Worm (Caenorhabditis elegans) whole organism, L4 larva: ENCODE measurements around the gene fbxb-48.

Source experiments
- F49E8.2 ChIP-seq: sonication (generic microtip); optimal IDR thresholded peaks from 2 replicates; lab custom pipeline; 2016; ENCODE audit warnings: missing compliant biosample characterization, mild to moderate bottlenecking, missing genetic modification characterization, borderline replicate concordance
- ceh-28 ChIP-seq: fragments of 150-350 bp; optimal IDR thresholded peaks from 2 replicates; lab custom pipeline; 2014; ENCODE audit warnings: missing biosample characterization, missing genetic modification reagents, missing genetic modification characterization
- daf-12 ChIP-seq: fragments of 150-350 bp; optimal IDR thresholded peaks from 2 replicates; lab custom pipeline; 2014; ENCODE audit warnings: missing biosample characterization, missing genetic modification reagents, missing genetic modification characterization
- fos-1 ChIP-seq: fragments of 150-350 bp; optimal IDR thresholded peaks from 2 replicates; lab custom pipeline; 2014; ENCODE audit warnings: missing biosample characterization, missing genetic modification characterization
- lir-3 ChIP-seq: sonication (generic microtip); optimal IDR thresholded peaks from 2 replicates; lab custom pipeline; 2016; ENCODE audit warnings: mild to moderate bottlenecking, missing genetic modification characterization, missing compliant biosample characterization
- madf-9 ChIP-seq: fragments of 200-800 bp; sonication (Bioruptor generic); conservative IDR thresholded peaks from 2 replicates; pipeline ENCODE4 v1.3.6; 2022; ENCODE audit warnings: missing genetic modification reagents, missing genetic modification characterization, missing compliant biosample characterization
- mes-2 ChIP-seq: sonication (generic microtip); optimal IDR thresholded peaks from 2 replicates; lab custom pipeline; 2016; ENCODE audit warnings: missing genotype, mild to moderate bottlenecking, missing genetic modification characterization, missing compliant biosample characterization; ENCODE audit not compliant: poor library complexity, severe bottlenecking
- nhr-25 ChIP-seq: sonication (generic microtip); optimal IDR thresholded peaks from 2 replicates; lab custom pipeline; 2017; ENCODE audit warnings: missing genetic modification characterization, mild to moderate bottlenecking, missing compliant biosample characterization, antibody characterized with exemption, moderate library complexity, borderline replicate concordance; ENCODE audit not compliant: insufficient read depth
- nhr-76 ChIP-seq: fragments of 150-350 bp; optimal IDR thresholded peaks from 2 replicates; lab custom pipeline; 2014; ENCODE audit warnings: missing biosample characterization, missing genetic modification characterization
- nhr-77 ChIP-seq: fragments of 150-350 bp; optimal IDR thresholded peaks from 2 replicates; lab custom pipeline; 2014; ENCODE audit warnings: missing biosample characterization, missing genetic modification characterization
- snpc-4 ChIP-seq: fragments of 150-350 bp; optimal IDR thresholded peaks from 2 replicates; lab custom pipeline; 2014; ENCODE audit warnings: missing biosample characterization, missing genetic modification characterization
- unc-62 ChIP-seq, 3 experiments: fragments of 150-350 bp in 1 of 3; sonication (generic microtip); optimal IDR thresholded peaks in 2 of 3; peaks in 1 of 3; 1 replicate in 1 of 3; 2 replicates in 2 of 3; lab custom pipeline; 2014 to 2017; ENCODE audit warnings: missing biosample characterization in 3 of 3, missing genetic modification characterization in 3 of 3, missing genetic modification reagents in 3 of 3, missing genotype in 1 of 3
- zag-1 ChIP-seq: fragments of 150-350 bp; optimal IDR thresholded peaks from 2 replicates; lab custom pipeline; 2014; ENCODE audit warnings: missing biosample characterization, missing genetic modification characterization

- TF ChIP-seq nhr-76 (no peak), snpc-4 (tag; lab: Kevin White, UChicago) (no peak), unc-62 (GFP tag; optimal IDR thresholded peaks at IDR 0.05 in 1 of 2; lab: Kevin White, UChicago) (no peak), unc-62 (tag; optimal IDR thresholded peaks at IDR 0.05; lab: Kevin White, UChicago) (no peak), zag-1 (tag; lab: Kevin White, UChicago) (no peak), mes-2 (no peak), nhr-25 (tag; lab: Kevin White, UChicago) (no peak), madf-9 (GFP tag; lab: Robert Waterston, UW) (no peak), fos-1 (tag; lab: Kevin White, UChicago) (no peak), daf-12 (tag; lab: Kevin White, UChicago) (no peak), F49E8.2 (tag; lab: Kevin White, UChicago) (no peak), ceh-28 (tag; lab: Kevin White, UChicago) (no peak), lir-3 (no peak), nhr-77 (no peak)
Observed at ce11 chrII:1688813-1689212, 30.2 kb downstream of the fbxb-48 start, which contains the start of the genes fbxb-18 and fbxb-19.
